Worm (Caenorhabditis elegans): ENCODE data around the gene ulp-2.
A peak's percentile ranks its signal among the peaks of the same experiment; 100 is the strongest.

The ulp-2 gene

ce11 chrII:4942397-4942796 is 17.3 kb downstream of the ulp-2 start (continued):
- TF ChIP-seq fkh-3 (tag; optimal IDR thresholded peaks at IDR 0.05) = peak; percentile 78
- peak in 1 of 3 experiments; percentile 30 for TF ChIP-seq lin-35 (GFP tag; optimal IDR thresholded peaks at IDR 0.05)
- no peak for TF ChIP-seq F55B11.4 (tag; optimal IDR thresholded peaks at IDR 0.05; ENCODE audit: borderline replicate concordance, insufficient read depth)
- no peak for TF ChIP-seq atf-7 (tag; optimal IDR thresholded peaks at IDR 0.05)
- 0 out of 2 replicates have a peak, but pooled peaks have one; percentile 38 for TF ChIP-seq bed-1 (GFP tag; IDR thresholded peaks at IDR 0.05)
- TF ChIP-seq die-1 (tag; optimal IDR thresholded peaks at IDR 0.05) = peak; percentile 64
- TF ChIP-seq B0336.3 (GFP tag; IDR thresholded peaks at IDR 0.05) = peak; percentile 60
- TF ChIP-seq madf-10 (tag; optimal IDR thresholded peaks at IDR 0.05) = no peak
- TF ChIP-seq B0019.2 (GFP tag; conservative IDR thresholded peaks at IDR 0.05) = no peak
- no peak for TF ChIP-seq egrh-3 (GFP tag; IDR thresholded peaks at IDR 0.05)
- TF ChIP-seq chd-7 (tag; optimal IDR thresholded peaks at IDR 0.05) = peak; percentile 82
- no peak for TF ChIP-seq K11D2.4 (GFP tag; IDR thresholded peaks at IDR 0.05)
- no peak for TF ChIP-seq F57A8.1 (GFP tag; optimal IDR thresholded peaks at IDR 0.05)
- peak; percentile 82 for TF ChIP-seq ZK185.1 (tag; optimal IDR thresholded peaks at IDR 0.05; ENCODE audit: poor library complexity, severe bottlenecking)
- peak; percentile 53 to 78 for TF ChIP-seq rec-8 (tag; optimal IDR thresholded peaks at IDR 0.05)
- TF ChIP-seq efl-1 (GFP tag; optimal IDR thresholded peaks at IDR 0.05) = no peak
- no peak for TF ChIP-seq xnd-1 (tag; optimal IDR thresholded peaks at IDR 0.05)
- 0 out of 2 replicates have a peak, but pooled peaks have one; percentile 56 for TF ChIP-seq ztf-28 (GFP tag; IDR thresholded peaks at IDR 0.05)
- no peak for TF ChIP-seq ztf-22 (GFP tag; optimal IDR thresholded peaks at IDR 0.05)
- peak; percentile 76 for TF ChIP-seq mes-4 (tag; optimal IDR thresholded peaks at IDR 0.05)
- TF ChIP-seq dpl-1 (GFP tag; optimal IDR thresholded peaks at IDR 0.05) = no peak
- peak; percentile 81 for TF ChIP-seq Y53G8AR.9 (GFP tag; conservative IDR thresholded peaks at IDR 0.05)
- TF ChIP-seq akir-1 (GFP tag; optimal IDR thresholded peaks at IDR 0.05) = no peak
- peak; percentile 89 for TF ChIP-seq repo-1 (tag; optimal IDR thresholded peaks at IDR 0.05)
- no peak for TF ChIP-seq mel-28 (tag; optimal IDR thresholded peaks at IDR 0.05; ENCODE audit: borderline replicate concordance)
- TF ChIP-seq ztf-25 (GFP tag; IDR thresholded peaks at IDR 0.05) = no peak
- TF ChIP-seq madf-8 (GFP tag; conservative IDR thresholded peaks at IDR 0.05) = no peak
- no peak for TF ChIP-seq ztf-6 (GFP tag; IDR thresholded peaks at IDR 0.05)
- TF ChIP-seq snpc-1.3 (tag; optimal IDR thresholded peaks at IDR 0.05; ENCODE audit: insufficient read depth) = peak; percentile 42
- TF ChIP-seq ets-4 (GFP tag; optimal IDR thresholded peaks at IDR 0.05) = no peak
- TF ChIP-seq F10E7.11 (tag; optimal IDR thresholded peaks at IDR 0.05) = peak; percentile 52
- TF ChIP-seq rpc-1 (optimal IDR thresholded peaks at IDR 0.05) = peak; percentile 73
- peak; percentile 77 for TF ChIP-seq rpc-1 (tag; optimal IDR thresholded peaks at IDR 0.05)
- TF ChIP-seq nhr-120 (GFP tag; IDR thresholded peaks at IDR 0.05) = 0 out of 2 replicates have a peak, but pooled peaks have one; percentile 71
- no peak for TF ChIP-seq lag-1 (GFP tag; IDR thresholded peaks at IDR 0.05)
- peak; percentile 23 for TF ChIP-seq ztf-18 (tag; optimal IDR thresholded peaks at IDR 0.05)
- TF ChIP-seq tlf-1 (GFP tag; optimal IDR thresholded peaks at IDR 0.05) = no peak
- no peak for TF ChIP-seq attf-6 (GFP tag; IDR thresholded peaks at IDR 0.05)
- TF ChIP-seq cebp-2 (GFP tag; IDR thresholded peaks at IDR 0.05) = peak; percentile 87
- peak; percentile 91 for TF ChIP-seq tbp1 (GFP tag; optimal IDR thresholded peaks at IDR 0.05)
- no peak for TF ChIP-seq dpff-1 (tag; optimal IDR thresholded peaks at IDR 0.05)
- TF ChIP-seq ceh-100 (GFP tag; IDR thresholded peaks at IDR 0.05) = peak; percentile 33; the same call in 1 of the 2 replicates
- TF ChIP-seq D2030.7 (GFP tag; IDR thresholded peaks at IDR 0.05) = peak; percentile 47; the same call in 1 of the 2 replicates
- TF ChIP-seq hsf-1 (GFP tag; IDR thresholded peaks at IDR 0.05) = peak; percentile 32; the same call in 1 of the 2 replicates
- peak; percentile 18 for TF ChIP-seq K12H6.12 (tag; optimal IDR thresholded peaks at IDR 0.05)
- peak; percentile 83 for TF ChIP-seq nhr-90 (tag; optimal IDR thresholded peaks at IDR 0.05)
- peak; percentile 32 for TF ChIP-seq lin-40 (tag; optimal IDR thresholded peaks at IDR 0.05)
- peak; percentile 85 for TF ChIP-seq ztf-26 (tag; optimal IDR thresholded peaks at IDR 0.05)
- TF ChIP-seq bed-2 (GFP tag; IDR thresholded peaks at IDR 0.05) = no peak
